Worm (Caenorhabditis elegans) whole organism, L1 larva: ENCODE results near the gene ZK1320.7.

Source experiments
- ama-1 ChIP-seq: fragments of 150-350 bp; optimal IDR thresholded peaks from 2 replicates; lab custom pipeline; 2014
- ceh-8 ChIP-seq: fragments of 200-800 bp; sonication (Bioruptor generic); optimal IDR thresholded peaks from 2 replicates; lab custom pipeline; 2018; ENCODE audit warnings: mild to moderate bottlenecking, missing genetic modification characterization, moderate library complexity, missing compliant biosample characterization
- dpl-1 ChIP-seq, 3 experiments: fragments of 150-350 bp in 2 of 3; sonication (generic microtip) in 1 of 3; optimal IDR thresholded peaks; 2 replicates each; lab custom pipeline; 2014 to 2017; ENCODE audit warnings: missing biosample characterization in 3 of 3, missing genetic modification characterization in 3 of 3, missing genetic modification reagents in 3 of 3
- elt-2 ChIP-seq: sonication (generic microtip); optimal IDR thresholded peaks from 2 replicates; lab custom pipeline; 2016; ENCODE audit warnings: missing genetic modification characterization, mild to moderate bottlenecking, inconsistent platforms, missing compliant biosample characterization, missing genetic modification reagents
- elt-3 ChIP-seq, 6 experiments: fragments of 150-350 bp in 1 of 6; sonication (generic microtip); optimal IDR thresholded peaks; 2 replicates each; lab custom pipeline; 2017 to 2018; ENCODE audit warnings: missing biosample characterization in 6 of 6, missing genetic modification characterization in 6 of 6, inconsistent platforms in 1 of 6
- fos-1 ChIP-seq: fragments of 150-350 bp; optimal IDR thresholded peaks from 2 replicates; lab custom pipeline; 2014; ENCODE audit warnings: missing biosample characterization, missing genetic modification characterization
- nhr-12 ChIP-seq: sonication (generic microtip); optimal IDR thresholded peaks from 2 replicates; lab custom pipeline; 2017; ENCODE audit warnings: missing biosample characterization, missing genetic modification characterization
- pag-3 ChIP-seq: sonication (generic microtip); optimal IDR thresholded peaks from 2 replicates; lab custom pipeline; 2017; ENCODE audit warnings: missing genetic modification characterization, mild to moderate bottlenecking, missing compliant biosample characterization, antibody characterized with exemption, borderline replicate concordance; ENCODE audit not compliant: insufficient read depth
- skn-1 ChIP-seq: fragments of 150-350 bp; optimal IDR thresholded peaks from 2 replicates; lab custom pipeline; 2014; ENCODE audit warnings: missing biosample characterization, missing genetic modification characterization
- snpc-4 ChIP-seq: fragments of 150-350 bp; optimal IDR thresholded peaks from 2 replicates; lab custom pipeline; 2014; ENCODE audit warnings: missing biosample characterization, missing genetic modification characterization
- tbx-2 ChIP-seq: sonication (generic microtip); optimal IDR thresholded peaks from 2 replicates; lab custom pipeline; 2016; ENCODE audit warnings: missing genetic modification characterization, missing compliant biosample characterization
- ztf-11 ChIP-seq, 2 experiments: sonication (generic microtip); optimal IDR thresholded peaks; 2 replicates each; lab custom pipeline; 2016 to 2017; ENCODE audit warnings: missing genetic modification characterization in 2 of 2, missing biosample characterization in 1 of 2, missing compliant biosample characterization in 1 of 2

ce11 chrII:9662797-9663196 lies 8.6 kb upstream of the ZK1320.7 start, which contains the start of gene cyp-13A10:
- TF ChIP-seq pag-3 (tag; lab: Kevin White, UChicago) (no peak), nhr-12 (tag; lab: Kevin White, UChicago) (no peak), elt-3 (tag; optimal IDR thresholded peaks at IDR 0.05; lab: Kevin White, UChicago) (peak in 1 of 6 experiments; percentile 38), tbx-2 (no peak), dpl-1 (GFP tag; optimal IDR thresholded peaks at IDR 0.05; lab: Kevin White, UChicago) (no peak), fos-1 (tag; lab: Kevin White, UChicago) (no peak), elt-2 (tag; lab: Kevin White, UChicago) (no peak), ceh-8 (no peak), ama-1 (lab: Kevin White, UChicago) (no peak), snpc-4 (tag; lab: Kevin White, UChicago) (no peak), skn-1 (tag; lab: Kevin White, UChicago) (no peak), ztf-11 (tag; optimal IDR thresholded peaks at IDR 0.05; lab: Kevin White, UChicago) (no peak)
